Worm (Caenorhabditis elegans): ENCODE results near the gene unc-62.
"Not testable (repeated sequence)": the region's sequence is repeated elsewhere in the genome, so short reads cannot be mapped to it uniquely, and the experiment has no call there.

Gene unc-62

ce11 chrV:4550459-4550858, 53.2 kb downstream of the unc-62 start (continued):
- peak in 1 of 2 experiments; percentile 49 for TF ChIP-seq mdl-1 (tag; optimal IDR thresholded peaks at IDR 0.05)
- TF ChIP-seq irx-1 (tag; optimal IDR thresholded peaks at IDR 0.05): peak; percentile 12
- TF ChIP-seq nhr-90 (tag; optimal IDR thresholded peaks at IDR 0.05; ENCODE audit: poor library complexity): peak; percentile 58

- peak in 1 of 2 experiments; percentile 2 for TF ChIP-seq lin-35 (GFP tag; optimal IDR thresholded peaks at IDR 0.05)
- TF ChIP-seq dpl-1 (GFP tag; optimal IDR thresholded peaks at IDR 0.05): peak in 1 of 3 experiments; percentile 44
- no peak for TF ChIP-seq nhr-11 (tag; optimal IDR thresholded peaks at IDR 0.05)
- peak in 1 of 2 experiments; percentile 21 for TF ChIP-seq efl-1 (optimal IDR thresholded peaks at IDR 0.05)
- TF ChIP-seq efl-1 (GFP tag; optimal IDR thresholded peaks at IDR 0.05 in 1 of 2): peak in 1 of 2 experiments; percentile 34
These were observed 54.6 kb downstream of the unc-62 start for ce11 chrV:4551911-4552310.

- peak; percentile 6 for TF ChIP-seq swsn-7 (tag; optimal IDR thresholded peaks at IDR 0.05)
- TF ChIP-seq unc-98 (GFP tag; IDR thresholded peaks at IDR 0.05): peak; percentile 36; the same call in 1 of the 2 replicates
- TF ChIP-seq F16B12.6 (tag; optimal IDR thresholded peaks at IDR 0.05): peak; percentile 64
- TF ChIP-seq dsc-1 (tag; optimal IDR thresholded peaks at IDR 0.05): peak; percentile 57
- TF ChIP-seq efl-1 (optimal IDR thresholded peaks at IDR 0.05): peak; percentile 15 to 46
- TF ChIP-seq efl-1 (GFP tag; optimal IDR thresholded peaks at IDR 0.05 in 1 of 2): peak in 1 of 2 experiments; percentile 5
- TF ChIP-seq mab-9 (GFP tag; IDR thresholded peaks at IDR 0.05): 0 out of 2 replicates have a peak, but pooled peaks have one; percentile 37
- peak; percentile 0 for TF ChIP-seq unc-86 (tag; optimal IDR thresholded peaks at IDR 0.05)
- peak; percentile 2 for TF ChIP-seq tbx-2 (tag; optimal IDR thresholded peaks at IDR 0.05)
- TF ChIP-seq nhr-71 (tag; optimal IDR thresholded peaks at IDR 0.05): peak; percentile 43
- TF ChIP-seq lin-14 (GFP tag; optimal IDR thresholded peaks at IDR 0.05): peak; percentile 28
- peak; percentile 45 for TF ChIP-seq rnt-1 (tag; optimal IDR thresholded peaks at IDR 0.05)
- peak; percentile 47 for TF ChIP-seq nhr-47 (tag; optimal IDR thresholded peaks at IDR 0.05)
- peak; percentile 14 for TF ChIP-seq snu-23 (GFP tag; optimal IDR thresholded peaks at IDR 0.05)
These were observed 55.3 kb downstream of the unc-62 start for ce11 chrV:4552394-4553096.

ce11 chrV:4553572-4553971, 56.3 kb downstream of the unc-62 start, which contains the start of gene Y61A9LA.12:
TSS of gene Y61A9LA.12 (plus strand) at chrV:4553872.
- not testable (repeated sequence) for TF ChIP-seq snpc-4, nhr-11, zag-1 (tag; optimal IDR thresholded peaks at IDR 0.05)

DNA sequence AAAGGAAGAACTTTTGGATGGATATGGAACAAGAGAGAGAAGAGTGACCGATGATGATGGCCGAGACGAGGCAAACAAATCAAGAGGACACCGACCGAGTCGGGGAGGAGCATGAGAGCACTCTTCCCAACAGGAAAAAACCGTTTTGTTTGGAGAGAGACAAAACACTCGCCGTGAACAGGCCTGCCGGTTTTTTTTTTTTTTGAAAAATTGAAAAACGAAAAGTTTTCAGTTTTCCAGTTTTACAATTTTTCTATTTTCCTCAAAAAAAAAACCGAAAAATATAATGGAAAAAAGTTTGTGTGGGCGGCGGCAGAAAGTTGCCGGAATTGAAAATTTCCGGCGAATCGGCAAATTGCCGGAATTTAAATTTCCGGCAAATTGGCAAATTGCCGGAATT, 62.4 kb downstream of the unc-62 start, which contains the start of gene Y61A9LA.7:
TSS of gene Y61A9LA.7 (minus strand) at position 101 of the 400 bp plus-strand sequence.
- no peak for TF ChIP-seq egl-27 (tag; optimal IDR thresholded peaks at IDR 0.05)
- TF ChIP-seq tbx-2 (tag; optimal IDR thresholded peaks at IDR 0.05): no peak
- no peak for TF ChIP-seq sptf-1 (tag; optimal IDR thresholded peaks at IDR 0.05)
- TF ChIP-seq sox-4 (tag; optimal IDR thresholded peaks at IDR 0.05): no peak
- TF ChIP-seq Y116A8C.19 (tag; optimal IDR thresholded peaks at IDR 0.05; ENCODE audit: borderline replicate concordance): no peak
- TF ChIP-seq rnt-1 (tag; optimal IDR thresholded peaks at IDR 0.05): no peak
- no peak for TF ChIP-seq fkh-10 (GFP tag; optimal IDR thresholded peaks at IDR 0.05)
- no peak for TF ChIP-seq pqm-1 (tag; optimal IDR thresholded peaks at IDR 0.05)
- no peak for TF ChIP-seq lin-39 (tag; optimal IDR thresholded peaks at IDR 0.05)
- TF ChIP-seq swsn-7 (tag; optimal IDR thresholded peaks at IDR 0.05): no peak
- TF ChIP-seq nhr-28 (tag; optimal IDR thresholded peaks at IDR 0.05): no peak
- no peak for TF ChIP-seq nhr-47 (tag; optimal IDR thresholded peaks at IDR 0.05)

- TF ChIP-seq egl-27, aha-1, C16A3.4 (tag; optimal IDR thresholded peaks at IDR 0.05): not testable (repeated sequence)
These were observed 63.2 kb downstream of the unc-62 start, which contains the start of gene Y61A9LA.4 for ce11 chrV:4560441-4560840. TSS of gene Y61A9LA.4 (plus strand) at chrV:4560741.
